Worm (Caenorhabditis elegans) whole organism, L2 larva: ENCODE measurements around the gene nhr-177.

Source experiments
- alr-1 ChIP-seq: fragments of 150-350 bp; optimal IDR thresholded peaks from 2 replicates; lab custom pipeline; 2014; ENCODE audit warnings: missing biosample characterization, missing genetic modification characterization
- ama-1 ChIP-seq: fragments of 150-350 bp; optimal IDR thresholded peaks from 2 replicates; lab custom pipeline; 2018; ENCODE audit warnings: inconsistent platforms
- dmd-4 ChIP-seq: sonication (generic microtip); optimal IDR thresholded peaks from 2 replicates; lab custom pipeline; 2017; ENCODE audit warnings: missing biosample characterization, missing genetic modification characterization
- elt-3 ChIP-seq: sonication (generic microtip); optimal IDR thresholded peaks from 2 replicates; lab custom pipeline; 2017; ENCODE audit warnings: missing biosample characterization, missing genetic modification characterization
- fos-1 ChIP-seq: fragments of 150-350 bp; optimal IDR thresholded peaks from 2 replicates; lab custom pipeline; 2014; ENCODE audit warnings: missing biosample characterization, missing genetic modification characterization
- lin-39 ChIP-seq: fragments of 150-350 bp; optimal IDR thresholded peaks from 2 replicates; lab custom pipeline; 2014; ENCODE audit warnings: missing biosample characterization, missing genetic modification reagents, missing genetic modification characterization
- nhr-12 ChIP-seq: fragments of 150-350 bp; optimal IDR thresholded peaks from 2 replicates; lab custom pipeline; 2014; ENCODE audit warnings: missing biosample characterization, missing genetic modification characterization
- nhr-237 ChIP-seq: fragments of 150-350 bp; optimal IDR thresholded peaks from 2 replicates; lab custom pipeline; 2014; ENCODE audit warnings: missing biosample characterization, missing genetic modification characterization
- ztf-11 ChIP-seq: sonication (generic microtip); optimal IDR thresholded peaks from 2 replicates; lab custom pipeline; 2017; ENCODE audit warnings: missing biosample characterization, missing genetic modification characterization
- ztf-4 ChIP-seq: fragments of 150-350 bp; optimal IDR thresholded peaks from 2 replicates; lab custom pipeline; 2014; ENCODE audit warnings: missing biosample characterization, missing genetic modification characterization

DNA sequence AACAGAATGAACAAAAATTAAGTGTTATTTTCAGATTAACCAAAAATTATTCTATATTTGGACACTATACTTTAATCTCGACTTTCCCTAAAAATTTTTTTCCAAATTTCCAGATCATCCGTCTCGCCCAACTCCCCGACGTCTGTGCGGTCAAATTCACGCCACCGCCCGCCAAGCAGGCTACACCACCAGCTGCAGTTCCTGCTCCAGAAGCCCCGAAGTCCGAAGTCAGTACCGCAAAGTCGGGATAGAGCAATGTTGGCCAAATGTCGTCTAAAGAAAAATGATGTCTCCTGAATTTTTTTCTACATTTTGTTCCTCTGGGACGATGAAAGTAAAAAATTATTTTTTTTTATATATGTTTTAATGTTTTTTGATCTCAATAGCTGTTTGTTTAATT, 32.7 kb downstream of the nhr-177 start:
- no peak for TF ChIP-seq ztf-4 (tag; lab: Kevin White, UChicago)
- TF ChIP-seq dmd-4 (tag; lab: Kevin White, UChicago): no peak
- no peak for TF ChIP-seq fos-1
- TF ChIP-seq ztf-11: no peak
- no peak for TF ChIP-seq ama-1 (lab: Kevin White, UChicago)
- TF ChIP-seq nhr-237: no peak
- TF ChIP-seq elt-3 (tag; lab: Kevin White, UChicago): no peak
- no peak for TF ChIP-seq alr-1 (tag; lab: Kevin White, UChicago)
- no peak for TF ChIP-seq nhr-12
- TF ChIP-seq lin-39: no peak
